Fruit fly (Drosophila melanogaster) Kc167 (cell line): Measurements from ENCODE around the gene CG16854.

Experiments
- Sin3A ChIP-seq: fragments of >200 bp; optimal IDR thresholded peaks from 2 replicates; lab custom pipeline; 2018; ENCODE audit warnings: missing external identifiers
- h ChIP-seq: fragments of >200 bp; optimal IDR thresholded peaks from 3 replicates; lab custom pipeline; 2018; ENCODE audit warnings: missing external identifiers

DNA sequence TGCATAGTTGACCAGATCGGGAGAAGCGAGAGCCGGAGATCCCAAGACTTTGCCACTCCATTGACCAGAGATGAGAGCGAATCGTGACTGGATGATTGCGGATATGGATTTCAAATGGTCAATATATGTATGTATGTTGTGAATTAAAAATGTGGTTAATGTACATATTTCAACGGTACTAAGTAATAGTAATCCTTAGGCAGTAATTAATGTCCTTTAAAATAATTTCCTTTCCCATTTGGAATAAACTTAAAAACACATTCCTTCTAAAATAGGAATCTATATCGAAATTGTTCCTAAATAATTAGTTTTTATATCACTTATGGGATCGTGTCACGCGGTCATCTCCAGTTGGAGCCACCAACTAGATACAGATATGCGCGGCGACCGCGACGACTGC, 12.6 kb upstream of the CG16854 start:
- no peak for TF ChIP-seq Sin3A (lab: Kevin White, UChicago)
- no peak for TF ChIP-seq h (lab: Kevin White, UChicago)
